Fruit fly (Drosophila melanogaster): ENCODE results near the gene ImpL2.

The ImpL2 gene

dm6 chr3L:4259102-4259558 is 23.2 kb upstream of the ImpL2 start, which contains the start of the genes CG15011 and CG1309 (continued):
- peak; percentile 65 for TF ChIP-seq CG11398 (GFP tag; optimal IDR thresholded peaks at IDR 0.05)
- TF ChIP-seq jigr1 (GFP tag; IDR thresholded peaks at IDR 0.05): 0 out of 3 replicates have a peak, but pooled peaks have one; percentile 8
- TF ChIP-seq CG17359 (tag; optimal IDR thresholded peaks at IDR 0.05): peak; percentile 76
- TF ChIP-seq Kr (GFP tag; optimal IDR thresholded peaks at IDR 0.05): no peak
- TF ChIP-seq jing (GFP tag; optimal IDR thresholded peaks at IDR 0.05): no peak
- TF ChIP-seq sisA (GFP tag; IDR thresholded peaks at IDR 0.05): peak; percentile 84
- TF ChIP-seq CG9817 (tag; optimal IDR thresholded peaks at IDR 0.05): peak; percentile 89
- peak; percentile 85 for TF ChIP-seq CG7839 (tag; optimal IDR thresholded peaks at IDR 0.05)
- TF ChIP-seq chn (GFP tag; optimal IDR thresholded peaks at IDR 0.05): peak; percentile 91
- TF ChIP-seq chinmo (GFP tag; IDR thresholded peaks at IDR 0.05; ENCODE audit: partially characterized antibody): 0 out of 4 replicates have a peak, but pooled peaks have one; percentile 32
- peak; percentile 54 for TF ChIP-seq CG3065 (GFP tag; optimal IDR thresholded peaks at IDR 0.05)
- peak; percentile 62 for TF ChIP-seq CG17186 (GFP tag; optimal IDR thresholded peaks at IDR 0.05)
- TF ChIP-seq Dip2 (GFP tag; IDR thresholded peaks at IDR 0.05): no peak
- TF ChIP-seq bcd (GFP tag; optimal IDR thresholded peaks at IDR 0.05): peak; percentile 80
- TF ChIP-seq CG34224 (GFP tag; IDR thresholded peaks at IDR 0.05; ENCODE audit: partially characterized antibody): no peak
- peak; percentile 75; the same call in 2 of the 3 replicates for TF ChIP-seq CG11456 (GFP tag; IDR thresholded peaks at IDR 0.05)
- peak; percentile 62 for TF ChIP-seq Myb (GFP tag; optimal IDR thresholded peaks at IDR 0.05)
- TF ChIP-seq vvl (GFP tag; IDR thresholded peaks at IDR 0.05): peak; percentile 84
- TF ChIP-seq CG10543 (GFP tag; optimal IDR thresholded peaks at IDR 0.05): peak; percentile 87
- TF ChIP-seq emc (GFP tag; optimal IDR thresholded peaks at IDR 0.05): peak; percentile 24
- peak; percentile 81 for TF ChIP-seq CG4820 (GFP tag; optimal IDR thresholded peaks at IDR 0.05)
- TF ChIP-seq ci (GFP tag; IDR thresholded peaks at IDR 0.05): peak; percentile 81
- TF ChIP-seq ham (GFP tag; IDR thresholded peaks at IDR 0.05): 0 out of 2 replicates have a peak, but pooled peaks have one; percentile 35
- no peak for TF ChIP-seq toy (GFP tag; IDR thresholded peaks at IDR 0.05)
- TF ChIP-seq CG12104 (GFP tag; optimal IDR thresholded peaks at IDR 0.05): peak; percentile 67
- peak; percentile 45 for TF ChIP-seq CG7987 (GFP tag; optimal IDR thresholded peaks at IDR 0.05)
- TF ChIP-seq CG14710 (tag; optimal IDR thresholded peaks at IDR 0.05): peak; percentile 92
- no peak for TF ChIP-seq dimm (GFP tag; IDR thresholded peaks at IDR 0.05)
- peak; percentile 64 for TF ChIP-seq CG3838 (GFP tag; optimal IDR thresholded peaks at IDR 0.05)
- TF ChIP-seq Taf1 (GFP tag; IDR thresholded peaks at IDR 0.05): peak; percentile 66
- peak; percentile 59 for TF ChIP-seq CG31224 (GFP tag; IDR thresholded peaks at IDR 0.05)
- peak; percentile 76 for TF ChIP-seq CG4328 (GFP tag; optimal IDR thresholded peaks at IDR 0.05)
- TF ChIP-seq Sin3A (optimal IDR thresholded peaks at IDR 0.05): peak; percentile 71
- TF ChIP-seq gce (GFP tag; IDR thresholded peaks at IDR 0.05): no peak
- peak; percentile 85 to 88 for TF ChIP-seq dpn (GFP tag; optimal IDR thresholded peaks at IDR 0.05)
- TF ChIP-seq CG17829 (tag; optimal IDR thresholded peaks at IDR 0.05): peak; percentile 90
- no peak for TF ChIP-seq lov (optimal IDR thresholded peaks at IDR 0.05)
- TF ChIP-seq lov (GFP tag; IDR thresholded peaks at IDR 0.05): 0 out of 3 replicates have a peak, but pooled peaks have one; percentile 21
- TF ChIP-seq Vsx1 (GFP tag; optimal IDR thresholded peaks at IDR 0.05): peak; percentile 54
- TF ChIP-seq CG11696 (GFP tag; IDR thresholded peaks at IDR 0.05): no peak
- TF ChIP-seq inv (GFP tag; IDR thresholded peaks at IDR 0.05; ENCODE audit: partially characterized antibody): peak; percentile 39; the same call in 1 of the 2 replicates
- TF ChIP-seq ken (GFP tag; IDR thresholded peaks at IDR 0.05): peak; percentile 74; the same call in 2 of the 3 replicates
- peak; percentile 53 for TF ChIP-seq p53 (GFP tag; optimal IDR thresholded peaks at IDR 0.05)
- TF ChIP-seq fd64A (GFP tag; optimal IDR thresholded peaks at IDR 0.05): no peak
- peak; percentile 85 for TF ChIP-seq abd-A (tag; optimal IDR thresholded peaks at IDR 0.05)
- peak; percentile 28; the same call in 1 of the 2 replicates for TF ChIP-seq danr (GFP tag; IDR thresholded peaks at IDR 0.05)
- no peak for TF ChIP-seq pros (GFP tag; optimal IDR thresholded peaks at IDR 0.05)
- TF ChIP-seq her (GFP tag; optimal IDR thresholded peaks at IDR 0.05): peak; percentile 66
- 0 out of 2 replicates have a peak, but pooled peaks have one; percentile 6 for TF ChIP-seq CG17612 (GFP tag; IDR thresholded peaks at IDR 0.05)
- TF ChIP-seq HmgZ (tag; optimal IDR thresholded peaks at IDR 0.05): peak; percentile 94
- TF ChIP-seq lbe (GFP tag; optimal IDR thresholded peaks at IDR 0.05): peak; percentile 70

Measured in whole organism, embryonic.